Worm (Caenorhabditis elegans) whole organism, dauer: ENCODE data around the gene R03G8.6.

Experiments used
- unc-62 ChIP-seq: sonication (generic microtip); optimal IDR thresholded peaks from 2 replicates; lab custom pipeline; 2017; ENCODE audit warnings: missing biosample characterization, missing genetic modification reagents, missing genetic modification characterization

The R03G8.6 gene

ce11 chrX:13100410-13100809 is at the start of gene R03G8.6:
Gene R03G8.6 (minus strand): TSS chrX:13100510.
- TF ChIP-seq unc-62 (GFP tag; lab: Kevin White, UChicago): no peak

ce11 chrX:13147105-13147504 is 46.8 kb upstream of the R03G8.6 start:
- no peak for TF ChIP-seq unc-62 (GFP tag; lab: Kevin White, UChicago)

- TF ChIP-seq unc-62 (GFP tag; lab: Kevin White, UChicago): no peak
Observed at ce11 chrX:13145988-13146873, 45.9 kb upstream of the R03G8.6 start.

ce11 chrX:13144975-13145618 is 44.8 kb upstream of the R03G8.6 start:
- TF ChIP-seq unc-62 (GFP tag; lab: Kevin White, UChicago): peak; percentile 15

ce11 chrX:13143762-13144732 is 43.7 kb upstream of the R03G8.6 start:
- TF ChIP-seq unc-62 (GFP tag; lab: Kevin White, UChicago): no peak

ce11 chrX:13143236-13143635 is 42.9 kb upstream of the R03G8.6 start:
- TF ChIP-seq unc-62 (GFP tag; lab: Kevin White, UChicago): no peak

ce11 chrX:13141440-13141839 is 41.1 kb upstream of the R03G8.6 start, which contains the start of gene F09A5.3:
Gene F09A5.3 (plus strand): TSS chrX:13141601.
- TF ChIP-seq unc-62 (GFP tag; lab: Kevin White, UChicago): no peak

ce11 chrX:13139493-13139892 is 39.2 kb upstream of the R03G8.6 start, which contains the start of gene ttr-34:
Gene ttr-34 (plus strand): TSS chrX:13139793.
- TF ChIP-seq unc-62 (GFP tag; lab: Kevin White, UChicago): no peak

- TF ChIP-seq unc-62 (GFP tag; lab: Kevin White, UChicago): no peak
Observed at ce11 chrX:13134807-13135206, 34.5 kb upstream of the R03G8.6 start, which contains the start of gene F09A5.2. Gene F09A5.2 (plus strand): TSS chrX:13135107.

ce11 chrX:13129949-13130348 is 29.6 kb upstream of the R03G8.6 start, which contains the start of gene spin-3:
Gene spin-3 (plus strand): TSS chrX:13130249.
- TF ChIP-seq unc-62 (GFP tag; lab: Kevin White, UChicago): no peak

- TF ChIP-seq unc-62 (GFP tag; lab: Kevin White, UChicago): no peak
Observed at ce11 chrX:13126420-13126819, 26.1 kb upstream of the R03G8.6 start, which contains the start of gene F17H10.4. Gene F17H10.4 (minus strand): TSS chrX:13126520.

- no peak for TF ChIP-seq unc-62 (GFP tag; lab: Kevin White, UChicago)
Observed at ce11 chrX:13122191-13122590, 21.9 kb upstream of the R03G8.6 start, which contains the start of gene snx-17. Gene snx-17 (minus strand): TSS chrX:13122291.

- no peak for TF ChIP-seq unc-62 (GFP tag; lab: Kevin White, UChicago)
Observed at ce11 chrX:13121104-13121503, 20.8 kb upstream of the R03G8.6 start.

ce11 chrX:13119900-13120299 is 19.6 kb upstream of the R03G8.6 start:
- no peak for TF ChIP-seq unc-62 (GFP tag; lab: Kevin White, UChicago)

- no peak for TF ChIP-seq unc-62 (GFP tag; lab: Kevin White, UChicago)
Observed at ce11 chrX:13116380-13116779, 16.1 kb upstream of the R03G8.6 start.
